Fruit fly (Drosophila melanogaster) whole organism, adult: ENCODE measurements around the gene CG2267.
A peak's percentile ranks its signal among the peaks of the same experiment; 100 is the strongest.

ENCODE experiments used
- CG11617 ChIP-seq: fragments of 200-800 bp; sonication (Bioruptor generic); optimal IDR thresholded peaks from 2 replicates; lab custom pipeline; 2017; ENCODE audit warnings: mild to moderate bottlenecking, missing biosample characterization, missing genetic modification reagents, missing genetic modification characterization
- CG12768 ChIP-seq: fragments of 200-800 bp; sonication (Bioruptor generic); optimal IDR thresholded peaks from 2 replicates; lab custom pipeline; 2017; ENCODE audit warnings: missing biosample characterization, missing genetic modification characterization, mild to moderate bottlenecking, moderate library complexity, missing genetic modification reagents
- CG14711 ChIP-seq: fragments of 200-800 bp; sonication (Bioruptor generic); optimal IDR thresholded peaks from 2 replicates; lab custom pipeline; 2018; ENCODE audit warnings: missing biosample characterization, mild to moderate bottlenecking, missing genetic modification characterization, moderate library complexity
- CG1620 ChIP-seq: fragments of 200-800 bp; sonication (Bioruptor generic); optimal IDR thresholded peaks from 2 replicates; lab custom pipeline; 2016; ENCODE audit warnings: missing biosample characterization, missing genetic modification characterization
- CG33017 ChIP-seq: fragments of 200-800 bp; sonication (Bioruptor generic); optimal IDR thresholded peaks from 2 replicates; lab custom pipeline; 2018; ENCODE audit warnings: missing biosample characterization, mild to moderate bottlenecking, missing genetic modification characterization, moderate library complexity
- CG5204 ChIP-seq: fragments of 200-800 bp; sonication (Bioruptor generic); optimal IDR thresholded peaks from 2 replicates; lab custom pipeline; 2016; ENCODE audit warnings: missing biosample characterization, missing genetic modification characterization
- CG7045 ChIP-seq: fragments of 200-800 bp; sonication (Bioruptor generic); optimal IDR thresholded peaks from 2 replicates; lab custom pipeline; 2017; ENCODE audit warnings: missing biosample characterization, mild to moderate bottlenecking, missing genetic modification characterization
- CG7101 ChIP-seq: fragments of 200-800 bp; sonication (Bioruptor generic); optimal IDR thresholded peaks from 2 replicates; lab custom pipeline; 2018; ENCODE audit warnings: missing biosample characterization, mild to moderate bottlenecking, missing genetic modification characterization, moderate library complexity
- Clk ChIP-seq: fragments of 200-800 bp; sonication (Bioruptor generic); optimal IDR thresholded peaks from 2 replicates; lab custom pipeline; 2017; ENCODE audit warnings: missing biosample characterization, missing genetic modification characterization
- Crg-1 ChIP-seq: fragments of 200-800 bp; sonication (Bioruptor generic); optimal IDR thresholded peaks from 2 replicates; lab custom pipeline; 2016; ENCODE audit warnings: missing biosample characterization, missing genetic modification characterization
- Hr96 ChIP-seq: fragments of 200-800 bp; sonication (Bioruptor generic); optimal IDR thresholded peaks from 2 replicates; lab custom pipeline; 2016; ENCODE audit warnings: missing biosample characterization, missing genetic modification characterization
- Mnt ChIP-seq: fragments of 200-800 bp; sonication (Bioruptor generic); optimal IDR thresholded peaks from 2 replicates; lab custom pipeline; 2016; ENCODE audit warnings: missing biosample characterization, mild to moderate bottlenecking, missing genetic modification characterization
- bab1 ChIP-seq: fragments of 200-800 bp; sonication (Bioruptor generic); optimal IDR thresholded peaks from 3 replicates; lab custom pipeline; 2019; ENCODE audit warnings: missing biosample characterization, mild to moderate bottlenecking, missing genetic modification characterization, moderate library complexity
- cic ChIP-seq: fragments of 200-800 bp; sonication (Bioruptor generic); optimal IDR thresholded peaks from 2 replicates; lab custom pipeline; 2017; ENCODE audit warnings: missing biosample characterization, mild to moderate bottlenecking, missing genetic modification characterization, moderate library complexity
- cnc ChIP-seq, 2 experiments: fragments of >200 bp; optimal IDR thresholded peaks; 2 replicates each; lab custom pipeline; 2017
- kay ChIP-seq: fragments of 200-800 bp; sonication (Bioruptor generic); peaks from one replicate; lab custom pipeline; 2016; ENCODE audit warnings: missing biosample characterization, missing genetic modification characterization, borderline replicate concordance
- ovo ChIP-seq: fragments of 200-800 bp; sonication (Bioruptor generic); optimal IDR thresholded peaks from 2 replicates; lab custom pipeline; 2016; ENCODE audit warnings: missing biosample characterization, missing genetic modification characterization
- pad ChIP-seq: fragments of 200-800 bp; sonication (Bioruptor generic); optimal IDR thresholded peaks from 3 replicates; lab custom pipeline; 2017; ENCODE audit warnings: missing biosample characterization, missing genetic modification characterization, mild to moderate bottlenecking, moderate library complexity, missing genetic modification reagents
- tj ChIP-seq: fragments of 200-800 bp; sonication (Bioruptor generic); optimal IDR thresholded peaks from 3 replicates; lab custom pipeline; 2017; ENCODE audit warnings: missing biosample characterization, mild to moderate bottlenecking, missing genetic modification characterization, moderate library complexity
- toe ChIP-seq: fragments of 200-800 bp; sonication (Bioruptor generic); optimal IDR thresholded peaks from 2 replicates; lab custom pipeline; 2016; ENCODE audit warnings: missing biosample characterization, missing genetic modification characterization

The CG2267 gene

DNA sequence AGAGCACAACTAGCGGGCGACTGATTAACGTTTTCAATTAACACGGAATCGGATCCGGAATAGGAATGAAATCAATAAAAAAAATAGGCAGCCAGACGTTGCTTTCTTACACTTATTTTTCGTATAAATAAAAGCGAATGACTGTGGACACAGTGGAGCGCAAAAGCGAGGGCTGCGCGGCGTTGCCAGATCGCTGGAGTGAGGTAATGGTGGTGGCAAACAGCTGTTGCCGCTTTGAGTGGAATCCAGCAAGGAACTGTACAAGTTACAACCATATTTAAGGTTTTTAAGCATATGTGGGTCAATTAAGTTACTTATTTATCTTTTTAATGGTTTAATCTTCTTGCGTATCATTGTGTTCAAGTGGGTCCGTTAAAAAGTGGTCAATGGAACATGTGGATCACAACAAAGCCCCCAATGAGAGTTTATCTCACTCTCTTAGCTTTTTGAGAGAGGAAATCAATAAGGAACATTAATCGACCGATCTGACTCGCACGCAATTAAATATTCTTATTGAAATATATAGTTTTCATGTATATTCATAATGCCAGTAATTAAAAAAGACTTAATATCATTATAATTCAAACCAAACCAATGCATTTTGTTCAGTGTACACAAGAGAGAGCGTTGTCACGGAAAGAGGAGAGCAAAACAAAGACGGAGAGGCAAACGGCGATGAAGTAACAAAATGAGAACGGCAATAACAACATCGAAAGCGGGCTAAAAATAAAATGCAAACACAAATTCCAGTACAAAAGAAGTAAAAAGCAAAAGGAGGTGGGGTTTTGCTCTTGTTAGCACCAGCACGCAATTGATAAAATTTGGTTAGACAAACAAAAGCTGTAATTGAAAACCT, 28.4 kb downstream of the CG2267 start:
- TF ChIP-seq Clk (GFP tag; lab: Kevin White, UChicago) (peak; percentile 17), Mnt (GFP tag; lab: Kevin White, UChicago) (peak; percentile 47), pad (GFP tag; lab: Kevin White, UChicago) (peak; percentile 27), bab1 (GFP tag; lab: Kevin White, UChicago) (peak; percentile 82), CG14711 (tag; lab: Kevin White, UChicago) (peak; percentile 69), CG5204 (GFP tag; lab: Kevin White, UChicago) (peak; percentile 78), kay (peak; percentile 87), CG12768 (GFP tag; lab: Kevin White, UChicago) (peak; percentile 72), toe (GFP tag; lab: Kevin White, UChicago) (peak; percentile 52), tj (GFP tag; lab: Kevin White, UChicago) (peak; percentile 51), cnc (optimal IDR thresholded peaks at IDR 0.05; lab: Kevin White, UChicago) (no peak), cic (GFP tag; lab: Kevin White, UChicago) (no peak), CG11617 (peak; percentile 79), Hr96 (GFP tag; lab: Kevin White, UChicago) (peak; percentile 72), CG1620 (GFP tag; lab: Kevin White, UChicago) (peak; percentile 32), ovo (no peak), CG7101 (tag; lab: Kevin White, UChicago) (peak; percentile 87), Crg-1 (GFP tag; lab: Kevin White, UChicago) (peak; percentile 2), CG7045 (GFP tag; lab: Kevin White, UChicago) (peak; percentile 77), CG33017 (peak; percentile 86)

DNA sequence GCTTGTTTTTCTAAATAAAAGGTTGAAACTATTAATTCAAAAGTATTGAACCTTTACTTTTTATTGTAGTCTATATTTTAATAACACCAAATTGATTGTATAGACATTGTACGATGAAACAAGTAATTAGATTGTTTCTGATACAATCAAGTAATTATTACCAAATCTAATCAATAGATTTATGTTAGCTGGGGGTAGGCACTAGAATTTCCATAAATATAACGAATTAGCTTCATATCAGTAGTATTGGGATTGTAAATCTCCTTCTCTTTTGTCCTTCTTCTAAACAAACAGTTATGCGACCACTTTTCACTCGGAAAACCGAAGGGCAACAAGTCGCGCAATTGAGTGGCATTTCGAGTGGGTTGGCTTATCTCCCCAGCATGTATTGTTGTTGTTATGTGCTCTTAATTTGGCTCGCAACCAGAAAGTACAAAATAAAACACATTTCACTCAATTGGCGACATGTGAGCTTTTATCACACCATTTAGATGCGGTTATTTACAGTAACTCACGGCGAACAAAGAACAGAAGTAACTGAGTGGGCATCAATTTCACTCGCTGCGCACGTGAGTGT, 29.3 kb downstream of the CG2267 start:
- TF ChIP-seq CG12768 (GFP tag; lab: Kevin White, UChicago) (no peak), kay (peak; percentile 64), pad (GFP tag; lab: Kevin White, UChicago) (peak; percentile 52), CG14711 (tag; lab: Kevin White, UChicago) (no peak), cnc (optimal IDR thresholded peaks at IDR 0.05; lab: Kevin White, UChicago) (no peak), CG7101 (tag; lab: Kevin White, UChicago) (no peak), Hr96 (GFP tag; lab: Kevin White, UChicago) (no peak), CG1620 (GFP tag; lab: Kevin White, UChicago) (no peak), Mnt (GFP tag; lab: Kevin White, UChicago) (peak; percentile 49)

DNA sequence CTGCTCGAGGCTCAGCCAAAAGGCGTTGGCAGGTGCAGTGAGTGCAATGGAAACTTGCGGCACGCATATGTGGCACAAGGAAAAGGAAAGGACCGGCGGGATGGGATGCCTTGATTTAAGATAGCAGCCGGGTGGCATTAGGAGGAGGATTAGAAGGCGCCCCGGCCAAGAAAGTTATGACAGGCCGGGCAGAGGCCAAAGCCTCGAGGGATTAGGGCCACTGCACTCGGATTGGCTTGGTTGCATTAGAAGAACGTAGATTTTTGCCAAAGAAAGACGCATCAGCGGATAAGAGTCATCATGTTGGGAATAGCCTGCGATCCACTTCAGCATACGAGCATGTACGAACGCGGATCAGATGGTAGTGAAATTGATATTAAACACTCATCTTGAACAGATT, 32.1 kb downstream of the CG2267 start, which contains the start of gene CG31019:
Gene CG31019, plus strand, starts transcription at position 301 of the 400 bp plus-strand sequence.
- TF ChIP-seq CG14711 (tag; lab: Kevin White, UChicago): no peak
- TF ChIP-seq Crg-1 (GFP tag; lab: Kevin White, UChicago): no peak
- no peak for TF ChIP-seq CG5204 (GFP tag; lab: Kevin White, UChicago)
- TF ChIP-seq CG1620 (GFP tag; lab: Kevin White, UChicago): no peak
- TF ChIP-seq Mnt (GFP tag; lab: Kevin White, UChicago): no peak
- no peak for TF ChIP-seq tj (GFP tag; lab: Kevin White, UChicago)
- no peak for TF ChIP-seq toe (GFP tag; lab: Kevin White, UChicago)
- TF ChIP-seq CG12768 (GFP tag; lab: Kevin White, UChicago): no peak
- TF ChIP-seq CG11617: no peak
- TF ChIP-seq Hr96 (GFP tag; lab: Kevin White, UChicago): no peak
- TF ChIP-seq pad (GFP tag; lab: Kevin White, UChicago): no peak
- TF ChIP-seq CG7045 (GFP tag; lab: Kevin White, UChicago): no peak
- no peak for TF ChIP-seq CG33017
- no peak for TF ChIP-seq cnc (optimal IDR thresholded peaks at IDR 0.05; lab: Kevin White, UChicago)
- no peak for TF ChIP-seq CG7101 (tag; lab: Kevin White, UChicago)

DNA sequence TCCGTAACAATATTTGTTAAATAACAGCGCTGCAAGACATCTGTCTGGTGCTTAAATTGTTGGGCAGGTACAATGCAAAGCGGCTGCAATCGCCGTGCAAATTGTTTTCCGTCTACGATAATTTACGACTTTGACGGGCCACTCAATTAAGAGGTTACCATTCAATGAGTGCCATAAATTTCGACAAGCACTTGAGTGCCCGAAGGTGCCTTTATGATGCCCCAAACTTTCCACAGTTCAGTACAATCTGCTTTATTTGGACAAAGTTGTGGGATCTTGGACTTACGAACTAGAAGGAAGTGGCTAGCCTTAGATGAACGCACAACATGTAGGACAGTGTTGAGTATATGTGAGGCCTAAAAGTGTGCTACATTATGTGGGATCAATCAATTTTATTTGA, 36.1 kb downstream of the CG2267 start:
- TF ChIP-seq CG1620 (GFP tag; lab: Kevin White, UChicago) (no peak), CG14711 (tag; lab: Kevin White, UChicago) (no peak), ovo (no peak), Crg-1 (GFP tag; lab: Kevin White, UChicago) (no peak), cic (GFP tag; lab: Kevin White, UChicago) (no peak), CG7101 (tag; lab: Kevin White, UChicago) (no peak), cnc (optimal IDR thresholded peaks at IDR 0.05; lab: Kevin White, UChicago) (no peak), toe (GFP tag; lab: Kevin White, UChicago) (no peak), pad (GFP tag; lab: Kevin White, UChicago) (no peak), Mnt (GFP tag; lab: Kevin White, UChicago) (no peak), tj (GFP tag; lab: Kevin White, UChicago) (no peak), bab1 (GFP tag; lab: Kevin White, UChicago) (no peak), CG33017 (no peak), Clk (GFP tag; lab: Kevin White, UChicago) (no peak), CG11617 (no peak), CG12768 (GFP tag; lab: Kevin White, UChicago) (no peak)

DNA sequence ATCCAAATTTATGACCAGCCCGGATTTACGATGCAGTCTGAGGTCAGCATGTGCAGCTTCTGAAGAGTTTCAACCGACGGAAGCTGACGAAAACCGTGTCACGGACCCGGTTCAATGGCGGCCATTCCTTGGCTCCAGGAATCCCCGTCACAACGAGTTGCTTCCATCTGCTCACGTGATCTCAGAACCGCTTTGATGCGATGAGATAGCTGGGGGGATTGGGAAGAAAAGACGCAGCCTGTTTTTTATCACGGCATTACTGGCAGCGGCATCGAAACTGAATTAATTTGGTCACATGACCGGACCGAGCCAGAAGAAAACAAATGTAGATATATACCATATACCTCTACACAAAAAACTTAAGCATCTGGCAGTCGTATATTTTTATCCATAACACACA, 38.0 kb downstream of the CG2267 start:
- TF ChIP-seq CG33017 (no peak), Clk (GFP tag; lab: Kevin White, UChicago) (no peak)
